Fruit fly (Drosophila melanogaster) whole organism, embryonic: ENCODE data around the gene Cka.
A peak's percentile ranks its signal among the peaks of the same experiment; 100 is the strongest.

ENCODE experiments used
- Atf6 ChIP-seq: fragments of 200-800 bp; sonication (Bioruptor generic); IDR thresholded peaks from 2 replicates; pipeline ENCODE4 v1.3.6; 2022; ENCODE audit warnings: missing biosample characterization, missing genetic modification characterization
- CG10462 ChIP-seq: fragments of 200-800 bp; sonication (Bioruptor generic); optimal IDR thresholded peaks from 2 replicates; lab custom pipeline; 2016; ENCODE audit warnings: missing biosample characterization, missing genetic modification characterization
- CG12071 ChIP-seq: fragments of 200-800 bp; sonication (Bioruptor generic); optimal IDR thresholded peaks from 3 replicates; lab custom pipeline; 2018; ENCODE audit warnings: missing biosample characterization, mild to moderate bottlenecking, missing genetic modification characterization
- CG12219 ChIP-seq: fragments of 200-800 bp; sonication (Bioruptor generic); optimal IDR thresholded peaks from 3 replicates; lab custom pipeline; 2018; ENCODE audit warnings: missing biosample characterization, mild to moderate bottlenecking, missing genetic modification characterization
- CG14860 ChIP-seq: fragments of 200-800 bp; sonication (Bioruptor generic); IDR thresholded peaks from 3 replicates; pipeline ENCODE4 v1.3.6; 2022; ENCODE audit warnings: missing biosample characterization, missing genetic modification characterization; ENCODE audit not compliant: partially characterized antibody
- CG15479 ChIP-seq: fragments of 200-800 bp; sonication (Bioruptor generic); optimal IDR thresholded peaks from 3 replicates; lab custom pipeline; 2019; ENCODE audit warnings: missing biosample characterization, mild to moderate bottlenecking, missing genetic modification characterization, moderate library complexity
- CG15601 ChIP-seq: fragments of 200-800 bp; sonication (Bioruptor generic); optimal IDR thresholded peaks from 3 replicates; lab custom pipeline; 2019; ENCODE audit warnings: missing biosample characterization, mild to moderate bottlenecking, missing genetic modification characterization, moderate library complexity
- CG1603 ChIP-seq: fragments of 200-800 bp; sonication (Bioruptor generic); optimal IDR thresholded peaks from 2 replicates; lab custom pipeline; 2019; ENCODE audit warnings: missing biosample characterization, mild to moderate bottlenecking, missing genetic modification characterization, moderate library complexity
- CG17328 ChIP-seq: fragments of 200-800 bp; sonication (Bioruptor generic); IDR thresholded peaks from 2 replicates; pipeline ENCODE4 v1.3.6; 2022; ENCODE audit warnings: missing biosample characterization, missing genetic modification characterization
- CG2712 ChIP-seq: fragments of 200-800 bp; optimal IDR thresholded peaks from 3 replicates; lab custom pipeline; 2019; ENCODE audit warnings: missing biosample characterization, mild to moderate bottlenecking, missing genetic modification characterization, moderate library complexity
- CG3065 ChIP-seq: fragments of 200-800 bp; sonication (Bioruptor generic); optimal IDR thresholded peaks from 2 replicates; lab custom pipeline; 2016; ENCODE audit warnings: missing biosample characterization, missing genetic modification characterization
- CG32772 ChIP-seq: fragments of 200-800 bp; sonication (Bioruptor generic); IDR thresholded peaks from 2 replicates; pipeline ENCODE4 v1.3.6; 2022; ENCODE audit warnings: missing biosample characterization, missing genetic modification characterization
- CG4328 ChIP-seq: fragments of 200-800 bp; sonication (Bioruptor generic); optimal IDR thresholded peaks from 3 replicates; lab custom pipeline; 2017; ENCODE audit warnings: missing biosample characterization, missing genetic modification reagents, missing genetic modification characterization
- CG43689 ChIP-seq: fragments of 200-800 bp; sonication (Bioruptor generic); IDR thresholded peaks from 2 replicates; pipeline ENCODE4 v1.3.6; 2022; ENCODE audit warnings: missing biosample characterization, missing genetic modification characterization
- CG5180 ChIP-seq: fragments of 200-800 bp; sonication (Bioruptor generic); optimal IDR thresholded peaks from 3 replicates; lab custom pipeline; 2017; ENCODE audit warnings: missing biosample characterization, missing genetic modification characterization, mild to moderate bottlenecking, moderate library complexity, missing genetic modification reagents
- CG8089 ChIP-seq: fragments of 200-800 bp; sonication (Bioruptor generic); optimal IDR thresholded peaks from 3 replicates; lab custom pipeline; 2016; ENCODE audit warnings: missing biosample characterization, missing genetic modification characterization
- CG8388 ChIP-seq: fragments of 200-800 bp; sonication (Bioruptor generic); optimal IDR thresholded peaks from 2 replicates; lab custom pipeline; 2019; ENCODE audit warnings: missing biosample characterization, mild to moderate bottlenecking, missing genetic modification characterization, moderate library complexity
- CG8478 ChIP-seq: fragments of >200 bp; optimal IDR thresholded peaks from 2 replicates; lab custom pipeline; 2018
- CG8944 ChIP-seq: fragments of 200-800 bp; sonication (Bioruptor generic); optimal IDR thresholded peaks from 3 replicates; lab custom pipeline; 2016; ENCODE audit warnings: missing biosample characterization, missing genetic modification characterization
- CG9727 ChIP-seq: fragments of 200-800 bp; sonication (Bioruptor generic); optimal IDR thresholded peaks from 3 replicates; lab custom pipeline; 2017; ENCODE audit warnings: missing biosample characterization, mild to moderate bottlenecking, missing genetic modification characterization
- CG9876 ChIP-seq: fragments of 200-800 bp; sonication (Bioruptor generic); optimal IDR thresholded peaks from 2 replicates; lab custom pipeline; 2016; ENCODE audit warnings: missing biosample characterization, missing genetic modification characterization
- CoRest ChIP-seq: fragments of 200-800 bp; sonication (Bioruptor generic); optimal IDR thresholded peaks from 3 replicates; lab custom pipeline; 2018; ENCODE audit warnings: missing biosample characterization, mild to moderate bottlenecking, missing genetic modification characterization, moderate library complexity
- D19B ChIP-seq: fragments of 200-800 bp; sonication (Bioruptor generic); optimal IDR thresholded peaks from 2 replicates; lab custom pipeline; 2017; ENCODE audit warnings: missing biosample characterization, mild to moderate bottlenecking, missing genetic modification characterization
- Dad ChIP-seq: fragments of 200-800 bp; sonication (Bioruptor generic); optimal IDR thresholded peaks from 3 replicates; lab custom pipeline; 2016; ENCODE audit warnings: missing biosample characterization, missing genetic modification characterization
- Dbx ChIP-seq: fragments of 200-800 bp; sonication (Bioruptor generic); IDR thresholded peaks from 3 replicates; pipeline ENCODE4 v1.3.6; 2022; ENCODE audit warnings: missing biosample characterization, missing genetic modification characterization
- Dfd ChIP-seq, 2 experiments: fragments of >200 bp; optimal IDR thresholded peaks; 2 replicates each; lab custom pipeline; 2017; ENCODE audit warnings: missing biosample characterization in 2 of 2, missing genetic modification characterization in 2 of 2
- E2f1 ChIP-seq: fragments of 200-800 bp; sonication (Bioruptor generic); IDR thresholded peaks from 2 replicates; pipeline ENCODE4 v1.3.6; 2022; ENCODE audit warnings: missing biosample characterization, missing genetic modification characterization
- Ets65A ChIP-seq: fragments of 200-800 bp; sonication (Bioruptor generic); peaks from one replicate; lab custom pipeline; 2016; ENCODE audit warnings: missing biosample characterization, missing genetic modification characterization
- Ets97D ChIP-seq: fragments of 200-800 bp; sonication (Bioruptor generic); optimal IDR thresholded peaks from 3 replicates; lab custom pipeline; 2016; ENCODE audit warnings: missing biosample characterization, missing genetic modification characterization
- Med ChIP-seq: fragments of 200-800 bp; sonication (Bioruptor generic); peaks from one replicate; lab custom pipeline; 2016; ENCODE audit warnings: missing biosample characterization, missing genetic modification characterization, mild to moderate bottlenecking, inconsistent platforms, moderate library complexity
- Scr ChIP-seq: fragments of 200-800 bp; sonication (Bioruptor generic); IDR thresholded peaks from 2 replicates; pipeline ENCODE4 v1.3.6; 2022; ENCODE audit warnings: missing biosample characterization, missing genetic modification characterization; ENCODE audit not compliant: partially characterized antibody
- Six4 ChIP-seq: fragments of 200-800 bp; sonication (Bioruptor generic); optimal IDR thresholded peaks from 2 replicates; lab custom pipeline; 2016; ENCODE audit warnings: missing biosample characterization, missing genetic modification characterization
- ac ChIP-seq: fragments of 200-800 bp; sonication (Bioruptor generic); optimal IDR thresholded peaks from 3 replicates; lab custom pipeline; 2017; ENCODE audit warnings: missing biosample characterization, mild to moderate bottlenecking, missing genetic modification characterization
- aop ChIP-seq: fragments of 200-800 bp; sonication (Bioruptor generic); IDR thresholded peaks from 2 replicates; pipeline ENCODE4 v1.3.6; 2022; ENCODE audit warnings: missing biosample characterization, missing genetic modification characterization
- ara ChIP-seq: fragments of 200-800 bp; sonication (Bioruptor generic); IDR thresholded peaks from 2 replicates; pipeline ENCODE4 v1.3.6; 2022; ENCODE audit warnings: missing biosample characterization, missing genetic modification characterization
- ash1 ChIP-seq: fragments of 200-800 bp; sonication (Bioruptor generic); optimal IDR thresholded peaks from 2 replicates; lab custom pipeline; 2018; ENCODE audit warnings: missing biosample characterization, mild to moderate bottlenecking, missing genetic modification characterization
- bcd ChIP-seq: fragments of 200-800 bp; sonication (Bioruptor generic); optimal IDR thresholded peaks from 2 replicates; lab custom pipeline; 2017; ENCODE audit warnings: missing biosample characterization, mild to moderate bottlenecking, missing genetic modification characterization
- cg ChIP-seq: fragments of 200-800 bp; sonication (Bioruptor generic); optimal IDR thresholded peaks from 3 replicates; lab custom pipeline; 2019; ENCODE audit warnings: missing biosample characterization, mild to moderate bottlenecking, missing genetic modification characterization, moderate library complexity
- croc ChIP-seq: fragments of 200-800 bp; sonication (Bioruptor generic); conservative IDR thresholded peaks from 3 replicates; pipeline ENCODE4 v1.3.6; 2022; ENCODE audit warnings: missing biosample characterization, missing genetic modification characterization
- da ChIP-seq: fragments of 200-800 bp; sonication (Bioruptor generic); optimal IDR thresholded peaks from 2 replicates; lab custom pipeline; 2016; ENCODE audit warnings: missing biosample characterization, missing genetic modification characterization
- exex ChIP-seq: fragments of 200-800 bp; sonication (Bioruptor generic); optimal IDR thresholded peaks from 4 replicates; lab custom pipeline; 2018; ENCODE audit warnings: missing biosample characterization, mild to moderate bottlenecking, missing genetic modification characterization, moderate library complexity
- grau ChIP-seq: fragments of 200-800 bp; optimal IDR thresholded peaks from 3 replicates; lab custom pipeline; 2019; ENCODE audit warnings: missing biosample characterization, mild to moderate bottlenecking, missing genetic modification characterization, moderate library complexity
- gt ChIP-seq: fragments of 200-800 bp; sonication (Bioruptor generic); IDR thresholded peaks from 2 replicates; pipeline ENCODE4 v1.3.6; 2022; ENCODE audit warnings: missing biosample characterization, missing genetic modification characterization
- sd ChIP-seq: fragments of 200-800 bp; sonication (Bioruptor generic); optimal IDR thresholded peaks from 3 replicates; lab custom pipeline; 2018; ENCODE audit warnings: missing biosample characterization, mild to moderate bottlenecking, missing genetic modification characterization, moderate library complexity
- sim ChIP-seq: fragments of 200-800 bp; sonication (Bioruptor generic); IDR thresholded peaks from 2 replicates; pipeline ENCODE4 v1.3.6; 2022; ENCODE audit warnings: missing biosample characterization, missing genetic modification characterization
- so ChIP-seq: fragments of 200-800 bp; sonication (Bioruptor generic); IDR thresholded peaks from 3 replicates; pipeline ENCODE4 v1.3.6; 2022; ENCODE audit warnings: missing biosample characterization, missing genetic modification characterization
- sob ChIP-seq: fragments of 200-800 bp; sonication (Bioruptor generic); IDR thresholded peaks from 2 replicates; pipeline ENCODE4 v1.3.6; 2022; ENCODE audit warnings: missing biosample characterization, missing genetic modification characterization
- sr ChIP-seq: fragments of 200-800 bp; sonication (Bioruptor generic); IDR thresholded peaks from 3 replicates; pipeline ENCODE4 v1.3.6; 2022; ENCODE audit warnings: missing biosample characterization, missing genetic modification characterization
- tll ChIP-seq, 2 experiments: fragments of 200-800 bp in 1 of 2; fragments of >200 bp in 1 of 2; sonication (Bioruptor generic) in 1 of 2; optimal IDR thresholded peaks; 2 replicates each; lab custom pipeline; 2017 to 2019; ENCODE audit warnings: missing biosample characterization in 2 of 2, missing genetic modification characterization in 2 of 2, mild to moderate bottlenecking in 1 of 2, moderate library complexity in 1 of 2
- trem ChIP-seq: fragments of 200-800 bp; optimal IDR thresholded peaks from 3 replicates; lab custom pipeline; 2019; ENCODE audit warnings: missing biosample characterization, mild to moderate bottlenecking, missing genetic modification characterization, moderate library complexity
- wdn ChIP-seq: fragments of 200-800 bp; sonication (Bioruptor generic); IDR thresholded peaks from 2 replicates; pipeline ENCODE4 v1.3.6; 2022; ENCODE audit warnings: missing biosample characterization, missing genetic modification characterization

The Cka gene

DNA sequence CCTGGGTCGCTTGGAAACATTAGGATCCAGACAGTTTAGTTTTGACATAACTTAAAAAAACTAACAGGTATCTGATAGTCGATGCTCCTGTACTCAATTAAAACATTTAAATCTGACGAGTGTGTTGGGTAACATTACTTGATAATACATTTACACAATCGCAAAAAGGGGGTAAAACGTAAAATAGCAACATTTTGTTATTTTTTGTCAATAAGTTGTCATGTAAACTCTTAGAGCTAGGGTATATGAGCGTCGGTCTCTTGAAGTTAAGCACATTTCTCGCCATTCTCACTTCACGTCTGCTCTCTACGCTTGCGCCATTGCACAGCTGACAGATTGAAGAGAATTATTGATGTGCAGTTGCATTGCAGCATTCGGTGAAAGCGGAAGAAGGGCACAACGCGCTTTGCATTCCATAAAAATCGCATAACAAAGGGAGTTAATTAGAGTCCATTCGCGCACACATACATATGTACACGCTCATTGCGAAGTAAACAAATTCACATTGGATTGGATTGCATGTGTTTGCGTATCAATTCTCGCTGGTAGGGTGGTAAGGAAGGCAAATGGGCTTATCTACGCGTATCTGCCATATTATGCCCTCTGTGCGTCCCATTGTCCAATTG, 45.5 kb upstream of the Cka start (continued):
- TF ChIP-seq CG2712 (tag; lab: Kevin White, UChicago) = peak; percentile 22
- TF ChIP-seq CG15601 (tag; lab: Kevin White, UChicago) = no peak
- TF ChIP-seq CG9727 (GFP tag; lab: Kevin White, UChicago) = peak; percentile 20
- TF ChIP-seq grau = peak; percentile 17
- TF ChIP-seq cg (GFP tag; lab: Kevin White, UChicago) = peak; percentile 22
- no peak for TF ChIP-seq tll (GFP tag; optimal IDR thresholded peaks at IDR 0.05; lab: Kevin White, UChicago)
- no peak for TF ChIP-seq sim (GFP tag; lab: Robert Waterston, UW)
- TF ChIP-seq Six4 (GFP tag; lab: Kevin White, UChicago) = peak; percentile 17
- no peak for TF ChIP-seq E2f1 (GFP tag; lab: Robert Waterston, UW)
- TF ChIP-seq CG9876 = no peak
- TF ChIP-seq croc (GFP tag; lab: Robert Waterston, UW) = no peak
- peak; percentile 12 for TF ChIP-seq CoRest (tag; lab: Kevin White, UChicago)
- TF ChIP-seq Ets65A (GFP tag; lab: Kevin White, UChicago) = peak; percentile 92
- no peak for TF ChIP-seq ash1 (GFP tag; lab: Kevin White, UChicago)
- TF ChIP-seq bcd (GFP tag; lab: Kevin White, UChicago) = peak; percentile 6
- no peak for TF ChIP-seq CG43689 (GFP tag; lab: Robert Waterston, UW)
- TF ChIP-seq wdn (GFP tag; lab: Robert Waterston, UW) = no peak
- peak; percentile 67 for TF ChIP-seq exex
- peak; percentile 53 for TF ChIP-seq Scr (GFP tag; lab: Robert Waterston, UW)
- peak; percentile 24 for TF ChIP-seq CG12219 (GFP tag; lab: Kevin White, UChicago)
- TF ChIP-seq D19B (GFP tag; lab: Kevin White, UChicago) = peak; percentile 79
- no peak for TF ChIP-seq Dad (GFP tag; lab: Kevin White, UChicago)
- peak; percentile 13 for TF ChIP-seq CG1603

DNA sequence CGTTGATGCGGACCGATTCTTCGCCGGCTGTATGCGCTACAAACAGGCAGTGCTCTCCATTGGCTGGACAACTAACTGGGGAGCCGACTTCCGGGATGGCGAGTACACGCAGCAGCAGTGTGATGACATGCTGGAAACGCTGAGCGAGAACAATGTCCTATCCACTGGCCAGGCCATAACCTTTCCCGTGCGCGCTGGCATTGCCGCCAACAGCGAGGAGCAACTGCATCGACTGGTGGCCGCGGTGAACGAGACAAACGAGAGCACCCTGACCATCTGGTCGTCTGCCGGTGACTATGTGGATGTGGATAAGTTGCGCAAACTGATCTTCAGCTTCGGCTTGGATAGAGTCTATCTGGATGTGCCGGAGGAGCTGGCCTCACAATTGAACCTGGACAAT, 44.3 kb upstream of the Cka start:
- no peak for TF ChIP-seq trem (tag; lab: Kevin White, UChicago)
- no peak for TF ChIP-seq CG17328 (GFP tag; lab: Robert Waterston, UW)
- TF ChIP-seq CG8089 (GFP tag; lab: Kevin White, UChicago) = no peak
- TF ChIP-seq Med (GFP tag; lab: Kevin White, UChicago) = peak; percentile 57
- no peak for TF ChIP-seq CG15479
- TF ChIP-seq ac (GFP tag; lab: Kevin White, UChicago) = no peak
- TF ChIP-seq so (GFP tag; lab: Robert Waterston, UW) = no peak
- no peak for TF ChIP-seq Dad (GFP tag; lab: Kevin White, UChicago)
- no peak for TF ChIP-seq gt (GFP tag; lab: Robert Waterston, UW)
- TF ChIP-seq Dfd (GFP tag; optimal IDR thresholded peaks at IDR 0.05; lab: Kevin White, UChicago) = no peak
- TF ChIP-seq CG3065 (GFP tag; lab: Kevin White, UChicago) = no peak
- TF ChIP-seq CG8944 = no peak
- TF ChIP-seq sd (tag; lab: Kevin White, UChicago) = no peak
- no peak for TF ChIP-seq Ets97D (GFP tag; lab: Kevin White, UChicago)
- TF ChIP-seq sob (GFP tag; lab: Robert Waterston, UW) = no peak
- TF ChIP-seq CG32772 (GFP tag; lab: Robert Waterston, UW) = no peak
- TF ChIP-seq Dbx (GFP tag; lab: Robert Waterston, UW) = no peak
- TF ChIP-seq CG5180 (GFP tag; lab: Kevin White, UChicago) = no peak
- TF ChIP-seq CG10462 (GFP tag; lab: Kevin White, UChicago) = no peak
- TF ChIP-seq Atf6 = 0 out of 2 replicates have a peak, but pooled peaks have one; percentile 17
- TF ChIP-seq ara (GFP tag; lab: Robert Waterston, UW) = peak; percentile 16; the same call in 1 of the 2 replicates
- no peak for TF ChIP-seq aop
- TF ChIP-seq CG8388 (GFP tag; lab: Kevin White, UChicago) = no peak
- TF ChIP-seq sr (GFP tag; lab: Robert Waterston, UW) = no peak
- TF ChIP-seq da (GFP tag; lab: Kevin White, UChicago) = no peak
- no peak for TF ChIP-seq CG12071 (GFP tag; lab: Kevin White, UChicago)
- 0 out of 3 replicates have a peak, but pooled peaks have one; percentile 14 for TF ChIP-seq CG14860 (GFP tag; lab: Robert Waterston, UW)
- TF ChIP-seq CG8478 (lab: Kevin White, UChicago) = peak; percentile 73
- no peak for TF ChIP-seq CG4328 (GFP tag; lab: Kevin White, UChicago)
